Fruit fly (Drosophila melanogaster) whole organism: ENCODE results near the gene lbe.

Source experiments
- CG8478 ChIP-seq: fragments of >200 bp; optimal IDR thresholded peaks from 2 replicates; lab custom pipeline; 2018; ENCODE audit warnings: inconsistent platforms
- Dll ChIP-seq: fragments of >200 bp; optimal IDR thresholded peaks from 2 replicates; lab custom pipeline; 2017
- EcR ChIP-seq, 2 experiments: fragments of >200 bp; optimal IDR thresholded peaks; 2 replicates each; lab custom pipeline; 2017; ENCODE audit warnings: missing biosample characterization in 2 of 2, missing genetic modification characterization in 2 of 2, missing genetic modification reagents in 2 of 2
- pan ChIP-seq: fragments of >200 bp; optimal IDR thresholded peaks from 2 replicates; lab custom pipeline; 2017
- psq ChIP-seq: fragments of >200 bp; optimal IDR thresholded peaks from 2 replicates; lab custom pipeline; 2017
- usp ChIP-seq: fragments of >200 bp; optimal IDR thresholded peaks from 2 replicates; lab custom pipeline; 2017; ENCODE audit warnings: missing biosample characterization, missing genetic modification characterization, mixed read lengths

Gene lbe

dm6 chr3R:21446334-21446733, at the start of gene lbe:
lbe (minus strand) TSS chr3R:21446537.
- TF ChIP-seq psq (lab: Kevin White, UChicago), result no peak
- TF ChIP-seq usp, result no peak
- TF ChIP-seq pan (lab: Kevin White, UChicago), result no peak
- TF ChIP-seq CG8478 (lab: Kevin White, UChicago), result peak; percentile 88
- peak; percentile 83 for TF ChIP-seq Dll (lab: Kevin White, UChicago)
- no peak for TF ChIP-seq EcR (GFP tag; optimal IDR thresholded peaks at IDR 0.05; lab: Kevin White, UChicago)

- TF ChIP-seq CG8478 (lab: Kevin White, UChicago) (no peak), EcR (GFP tag; optimal IDR thresholded peaks at IDR 0.05; lab: Kevin White, UChicago) (no peak), usp (no peak), psq (lab: Kevin White, UChicago) (no peak), pan (lab: Kevin White, UChicago) (no peak), Dll (lab: Kevin White, UChicago) (no peak)
These were observed 47.4 kb upstream of the lbe start for dm6 chr3R:21493580-21494257.

- TF ChIP-seq usp (no peak), CG8478 (lab: Kevin White, UChicago) (no peak), EcR (GFP tag; optimal IDR thresholded peaks at IDR 0.05; lab: Kevin White, UChicago) (no peak), psq (lab: Kevin White, UChicago) (no peak), Dll (lab: Kevin White, UChicago) (no peak), pan (lab: Kevin White, UChicago) (no peak)
These were observed 41.5 kb upstream of the lbe start for dm6 chr3R:21487706-21488406.

dm6 chr3R:21481960-21482359, 35.6 kb upstream of the lbe start, which contains the start of gene Fancm:
Fancm (plus strand) TSS chr3R:21482325.
- TF ChIP-seq EcR (GFP tag; optimal IDR thresholded peaks at IDR 0.05; lab: Kevin White, UChicago), result no peak
- no peak for TF ChIP-seq pan (lab: Kevin White, UChicago)
- no peak for TF ChIP-seq CG8478 (lab: Kevin White, UChicago)
- no peak for TF ChIP-seq usp
- TF ChIP-seq Dll (lab: Kevin White, UChicago), result no peak
- TF ChIP-seq psq (lab: Kevin White, UChicago), result no peak

DNA sequence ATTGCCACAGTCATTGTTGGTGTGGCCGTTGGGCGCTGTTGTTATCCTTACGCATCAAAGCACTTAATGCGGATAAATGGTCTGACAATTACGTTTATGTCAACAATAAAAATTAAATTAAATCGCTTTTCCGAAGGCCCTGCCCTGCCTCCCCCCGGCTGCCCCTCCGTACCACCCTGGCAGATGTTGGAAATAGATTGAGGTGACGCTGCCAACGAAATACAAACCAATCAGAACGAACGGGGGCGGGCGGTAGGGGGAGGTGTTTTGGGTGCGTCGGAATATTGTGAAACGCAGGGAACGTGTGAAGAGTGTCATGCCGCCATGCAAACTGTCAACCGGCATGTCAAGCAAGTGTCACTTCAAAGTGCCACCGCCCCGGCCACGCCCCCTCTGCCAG, 24.8 kb upstream of the lbe start:
- TF ChIP-seq pan (lab: Kevin White, UChicago), result no peak
- TF ChIP-seq EcR (GFP tag; optimal IDR thresholded peaks at IDR 0.05; lab: Kevin White, UChicago), result no peak
- no peak for TF ChIP-seq psq (lab: Kevin White, UChicago)
- TF ChIP-seq CG8478 (lab: Kevin White, UChicago), result no peak
- no peak for TF ChIP-seq Dll (lab: Kevin White, UChicago)
- no peak for TF ChIP-seq usp

- no peak for TF ChIP-seq Dll (lab: Kevin White, UChicago)
- no peak for TF ChIP-seq usp
- no peak for TF ChIP-seq pan (lab: Kevin White, UChicago)
- no peak for TF ChIP-seq EcR (GFP tag; optimal IDR thresholded peaks at IDR 0.05; lab: Kevin White, UChicago)
- no peak for TF ChIP-seq CG8478 (lab: Kevin White, UChicago)
- no peak for TF ChIP-seq psq (lab: Kevin White, UChicago)
These were observed 23.9 kb upstream of the lbe start for dm6 chr3R:21470272-21470671.

dm6 chr3R:21459948-21460347, 13.6 kb upstream of the lbe start:
- TF ChIP-seq EcR (GFP tag; optimal IDR thresholded peaks at IDR 0.05; lab: Kevin White, UChicago) (no peak), psq (lab: Kevin White, UChicago) (no peak), Dll (lab: Kevin White, UChicago) (peak; percentile 9), pan (lab: Kevin White, UChicago) (no peak), CG8478 (lab: Kevin White, UChicago) (no peak)

DNA sequence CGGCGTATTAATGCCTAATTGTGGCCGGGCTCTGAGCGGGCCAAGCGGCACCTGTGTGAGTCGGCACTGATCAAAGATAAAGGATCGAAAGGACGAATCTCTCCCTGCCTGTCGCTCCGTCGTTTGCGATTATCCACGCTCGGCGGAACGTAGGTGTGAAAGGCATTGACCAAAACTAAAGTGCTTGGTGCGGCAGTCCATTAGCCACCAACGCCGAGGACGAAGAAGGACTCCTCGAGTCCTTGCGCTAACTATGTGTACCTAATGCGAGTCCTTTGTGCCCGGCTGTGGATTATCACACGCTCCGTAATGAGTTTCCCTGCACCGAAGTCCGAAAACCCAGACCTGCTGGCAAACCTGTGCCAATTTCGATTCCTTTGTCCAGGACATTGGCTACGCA, 12.1 kb upstream of the lbe start:
- TF ChIP-seq pan (lab: Kevin White, UChicago), result no peak
- TF ChIP-seq EcR (GFP tag; optimal IDR thresholded peaks at IDR 0.05; lab: Kevin White, UChicago), result no peak
- no peak for TF ChIP-seq CG8478 (lab: Kevin White, UChicago)

DNA sequence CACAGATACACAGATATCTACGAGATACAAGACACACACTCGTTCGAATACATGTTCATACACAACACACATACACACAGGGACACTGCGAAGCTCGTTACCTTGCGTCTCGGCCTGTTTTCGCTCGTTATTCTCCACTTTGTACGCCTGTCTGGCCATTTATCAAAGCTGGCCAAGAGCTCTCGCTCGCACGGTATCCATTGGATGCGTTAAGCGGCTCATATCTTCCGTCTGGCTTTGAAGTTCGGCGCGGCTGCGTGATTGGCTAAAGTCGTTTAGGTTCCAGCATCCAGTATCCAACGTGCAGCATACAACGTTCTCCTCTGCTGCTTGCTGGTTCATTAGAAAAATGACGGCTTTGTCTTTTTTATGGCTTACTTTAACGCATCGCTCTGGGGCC, 10.4 kb upstream of the lbe start:
- TF ChIP-seq CG8478 (lab: Kevin White, UChicago) (no peak), usp (no peak), psq (lab: Kevin White, UChicago) (no peak), EcR (GFP tag; optimal IDR thresholded peaks at IDR 0.05; lab: Kevin White, UChicago) (no peak), Dll (lab: Kevin White, UChicago) (no peak), pan (lab: Kevin White, UChicago) (no peak)

DNA sequence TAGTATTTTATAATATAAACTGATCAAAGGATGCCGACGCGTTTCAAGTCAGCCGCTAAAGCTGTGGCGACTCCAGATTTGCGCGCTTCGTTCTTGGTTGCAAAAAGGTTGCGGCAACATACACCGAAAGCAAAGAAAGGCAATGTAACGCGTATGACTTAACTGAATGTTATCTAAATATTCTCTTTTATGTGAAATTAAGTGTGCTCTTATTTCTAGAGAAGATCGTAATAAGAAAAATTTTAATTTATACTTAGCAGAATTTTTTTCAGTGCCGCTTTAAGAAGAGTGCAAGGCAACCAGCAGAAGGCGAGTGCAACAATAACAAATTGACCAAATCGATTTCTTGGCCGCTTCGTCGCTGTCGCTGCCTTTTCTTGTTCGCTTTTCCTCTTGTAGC, 5.8 kb upstream of the lbe start:
- TF ChIP-seq psq (lab: Kevin White, UChicago), result no peak
- no peak for TF ChIP-seq EcR (GFP tag; optimal IDR thresholded peaks at IDR 0.05; lab: Kevin White, UChicago)
- no peak for TF ChIP-seq CG8478 (lab: Kevin White, UChicago)
- TF ChIP-seq Dll (lab: Kevin White, UChicago), result no peak
- no peak for TF ChIP-seq usp
- no peak for TF ChIP-seq pan (lab: Kevin White, UChicago)

- TF ChIP-seq pan (lab: Kevin White, UChicago), result no peak
These were observed 1.3 kb upstream of the lbe start for dm6 chr3R:21447656-21448055.

- TF ChIP-seq CG8478 (lab: Kevin White, UChicago) (no peak), Dll (lab: Kevin White, UChicago) (no peak), EcR (GFP tag; optimal IDR thresholded peaks at IDR 0.05; lab: Kevin White, UChicago) (no peak), pan (lab: Kevin White, UChicago) (no peak), psq (lab: Kevin White, UChicago) (no peak), usp (no peak)
These were observed 1.0 kb downstream of the lbe start for dm6 chr3R:21445327-21445726.
